Worm (Caenorhabditis elegans) whole organism, L3 larva: ENCODE measurements around the gene spr-2.

Source experiments
- ZK546.5 ChIP-seq: sonication (generic microtip); optimal IDR thresholded peaks from 2 replicates; lab custom pipeline; 2017; ENCODE audit warnings: missing biosample characterization, missing genetic modification characterization
- aly-2 ChIP-seq: fragments of 150-350 bp; optimal IDR thresholded peaks from 2 replicates; lab custom pipeline; 2014; ENCODE audit warnings: missing biosample characterization, missing genetic modification characterization
- ama-1 ChIP-seq: fragments of 150-350 bp; optimal IDR thresholded peaks from 2 replicates; lab custom pipeline; 2018
- ceh-16 ChIP-seq: sonication (generic microtip); optimal IDR thresholded peaks from 2 replicates; lab custom pipeline; 2017; ENCODE audit warnings: missing biosample characterization, missing genetic modification characterization
- ceh-28 ChIP-seq: fragments of 150-350 bp; optimal IDR thresholded peaks from 2 replicates; lab custom pipeline; 2014; ENCODE audit warnings: missing biosample characterization, missing genetic modification reagents, missing genetic modification characterization
- ceh-82 ChIP-seq: fragments of 150-350 bp; optimal IDR thresholded peaks from 2 replicates; lab custom pipeline; 2014; ENCODE audit warnings: missing biosample characterization, missing genetic modification characterization
- ceh-9 ChIP-seq: sonication (generic microtip); optimal IDR thresholded peaks from 2 replicates; lab custom pipeline; 2018; ENCODE audit warnings: missing biosample characterization, missing genetic modification characterization
- egl-27 ChIP-seq: sonication (generic microtip); optimal IDR thresholded peaks from 4 replicates; lab custom pipeline; 2017; ENCODE audit warnings: missing biosample characterization, missing genetic modification reagents, missing genetic modification characterization
- elt-1 ChIP-seq: fragments of 150-350 bp; optimal IDR thresholded peaks from 2 replicates; lab custom pipeline; 2014; ENCODE audit warnings: missing biosample characterization, missing genetic modification characterization
- elt-2 ChIP-seq: sonication (generic microtip); optimal IDR thresholded peaks from 2 replicates; lab custom pipeline; 2016; ENCODE audit warnings: missing genetic modification reagents, mild to moderate bottlenecking, missing genetic modification characterization, missing compliant biosample characterization
- elt-3 ChIP-seq, 3 experiments: fragments of 150-350 bp in 1 of 3; sonication (generic microtip) in 2 of 3; optimal IDR thresholded peaks; 2 replicates in 2 of 3; 4 replicates in 1 of 3; lab custom pipeline; 2014 to 2017; ENCODE audit warnings: missing biosample characterization in 3 of 3, missing genetic modification characterization in 3 of 3
- eor-1 ChIP-seq, 2 experiments: fragments of 150-350 bp; optimal IDR thresholded peaks; 2 replicates each; lab custom pipeline; 2014 to 2018; ENCODE audit warnings: missing biosample characterization in 2 of 2, missing genetic modification characterization in 2 of 2
- fkh-10 ChIP-seq: sonication (generic microtip); optimal IDR thresholded peaks from 2 replicates; lab custom pipeline; 2017; ENCODE audit warnings: missing biosample characterization, missing genetic modification reagents, missing genetic modification characterization
- fkh-2 ChIP-seq: fragments of 150-350 bp; optimal IDR thresholded peaks from 2 replicates; lab custom pipeline; 2014; ENCODE audit warnings: missing biosample characterization, missing genetic modification reagents, missing genetic modification characterization
- fos-1 ChIP-seq: fragments of 150-350 bp; optimal IDR thresholded peaks from 2 replicates; lab custom pipeline; 2014; ENCODE audit warnings: missing biosample characterization, missing genetic modification characterization
- hmg-11 ChIP-seq: sonication (generic microtip); optimal IDR thresholded peaks from 2 replicates; lab custom pipeline; 2016; ENCODE audit warnings: missing genetic modification characterization, missing compliant biosample characterization
- jun-1 ChIP-seq: fragments of 150-350 bp; optimal IDR thresholded peaks from 2 replicates; lab custom pipeline; 2014; ENCODE audit warnings: missing biosample characterization, missing genetic modification reagents, missing genetic modification characterization
- lin-15B ChIP-seq: fragments of 150-350 bp; optimal IDR thresholded peaks from 2 replicates; lab custom pipeline; 2014; ENCODE audit warnings: missing biosample characterization, missing genetic modification characterization
- lin-39 ChIP-seq: fragments of 150-350 bp; optimal IDR thresholded peaks from 2 replicates; lab custom pipeline; 2018; ENCODE audit warnings: missing biosample characterization, missing genetic modification reagents, missing genetic modification characterization
- lsy-12 ChIP-seq: sonication (generic microtip); optimal IDR thresholded peaks from 2 replicates; lab custom pipeline; 2016; ENCODE audit warnings: mild to moderate bottlenecking, missing genetic modification characterization, missing compliant biosample characterization
- mdl-1 ChIP-seq: fragments of 150-350 bp; optimal IDR thresholded peaks from 2 replicates; lab custom pipeline; 2014; ENCODE audit warnings: missing biosample characterization, missing genetic modification characterization
- mml-1 ChIP-seq: fragments of 150-350 bp; sonication (generic microtip); optimal IDR thresholded peaks from 3 replicates; lab custom pipeline; 2014; ENCODE audit warnings: missing biosample characterization, missing genetic modification characterization
- nfya-1 ChIP-seq: sonication (generic microtip); optimal IDR thresholded peaks from 2 replicates; lab custom pipeline; 2017; ENCODE audit warnings: missing genetic modification characterization, mild to moderate bottlenecking, missing compliant biosample characterization, antibody characterized with exemption, moderate library complexity; ENCODE audit not compliant: insufficient read depth
- nhr-11 ChIP-seq: fragments of 150-350 bp; optimal IDR thresholded peaks from 2 replicates; lab custom pipeline; 2014; ENCODE audit warnings: missing biosample characterization, missing genetic modification characterization
- nhr-12 ChIP-seq: fragments of 150-350 bp; optimal IDR thresholded peaks from 2 replicates; lab custom pipeline; 2014; ENCODE audit warnings: missing biosample characterization, missing genetic modification characterization
- nhr-23 ChIP-seq: fragments of 150-350 bp; optimal IDR thresholded peaks from 2 replicates; lab custom pipeline; 2014; ENCODE audit warnings: missing biosample characterization, missing genetic modification reagents, missing genetic modification characterization
- nhr-237 ChIP-seq: fragments of 150-350 bp; optimal IDR thresholded peaks from 2 replicates; lab custom pipeline; 2014; ENCODE audit warnings: missing biosample characterization, missing genetic modification characterization
- nhr-25 ChIP-seq: sonication (generic microtip); optimal IDR thresholded peaks from 2 replicates; lab custom pipeline; 2017; ENCODE audit warnings: missing biosample characterization, missing genetic modification characterization
- nhr-76 ChIP-seq: fragments of 150-350 bp; sonication (generic microtip); optimal IDR thresholded peaks from 5 replicates; lab custom pipeline; 2014; ENCODE audit warnings: missing biosample characterization, missing genetic modification characterization
- nhr-77 ChIP-seq: fragments of 150-350 bp; optimal IDR thresholded peaks from 2 replicates; lab custom pipeline; 2014; ENCODE audit warnings: missing biosample characterization, missing genetic modification characterization
- pha-4 ChIP-seq: fragments of 150-350 bp; optimal IDR thresholded peaks from 2 replicates; lab custom pipeline; 2014; ENCODE audit warnings: missing biosample characterization, missing genetic modification reagents, missing genetic modification characterization
- pqm-1 ChIP-seq: fragments of 150-350 bp; optimal IDR thresholded peaks from 2 replicates; lab custom pipeline; 2017; ENCODE audit warnings: missing biosample characterization, missing genetic modification characterization, inconsistent platforms
- sea-2 ChIP-seq: fragments of 150-350 bp; sonication (generic microtip); optimal IDR thresholded peaks from 4 replicates; lab custom pipeline; 2014; ENCODE audit warnings: missing biosample characterization, missing genetic modification reagents, missing genetic modification characterization
- skn-1 ChIP-seq: fragments of 150-350 bp; optimal IDR thresholded peaks from 2 replicates; lab custom pipeline; 2014; ENCODE audit warnings: missing biosample characterization, missing genetic modification characterization
- snpc-4 ChIP-seq: fragments of 150-350 bp; optimal IDR thresholded peaks from 2 replicates; lab custom pipeline; 2014; ENCODE audit warnings: missing biosample characterization, missing genetic modification characterization
- tbx-2 ChIP-seq: sonication (generic microtip); optimal IDR thresholded peaks from 2 replicates; lab custom pipeline; 2016; ENCODE audit warnings: mild to moderate bottlenecking, missing genetic modification characterization, missing compliant biosample characterization
- unc-39 ChIP-seq: sonication (generic microtip); optimal IDR thresholded peaks from 4 replicates; lab custom pipeline; 2017; ENCODE audit warnings: missing biosample characterization, missing genetic modification characterization
- unc-62 ChIP-seq: fragments of 150-350 bp; sonication (generic microtip); optimal IDR thresholded peaks from 4 replicates; lab custom pipeline; 2014; ENCODE audit warnings: missing biosample characterization, missing genetic modification reagents, missing genetic modification characterization
- zag-1 ChIP-seq: fragments of 150-350 bp; optimal IDR thresholded peaks from 2 replicates; lab custom pipeline; 2014; ENCODE audit warnings: missing biosample characterization, missing genetic modification characterization
- ztf-11 ChIP-seq: fragments of 150-350 bp; optimal IDR thresholded peaks from 2 replicates; lab custom pipeline; 2014; ENCODE audit warnings: missing biosample characterization, missing genetic modification characterization
- ztf-4 ChIP-seq: fragments of 150-350 bp; optimal IDR thresholded peaks from 2 replicates; lab custom pipeline; 2014; ENCODE audit warnings: missing biosample characterization, missing genetic modification characterization

The spr-2 gene

DNA sequence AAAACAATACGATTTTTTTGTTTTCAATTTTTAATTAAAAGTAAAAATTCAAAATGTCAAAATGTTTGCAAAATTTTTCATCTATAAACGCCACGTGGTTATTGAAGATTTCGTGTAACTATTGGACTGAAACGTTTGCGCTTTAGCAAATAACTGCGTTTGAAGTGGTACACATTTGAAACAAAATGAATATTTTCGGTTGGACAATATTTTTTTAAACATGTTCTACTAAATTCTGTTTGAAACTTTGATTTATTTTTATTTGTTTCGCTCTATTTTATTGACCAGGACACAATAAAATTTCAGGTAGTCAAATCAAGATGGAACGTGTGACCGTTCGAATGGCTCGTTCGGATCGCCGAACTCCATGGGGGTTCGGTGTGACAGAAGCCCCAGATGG is 39.1 kb upstream of the spr-2 start, which contains the start of gene alp-1:
TSS of gene alp-1 (plus strand) at position 301 of the 400 bp plus-strand sequence.
- TF ChIP-seq elt-2 (tag; lab: Kevin White, UChicago): no peak
- no peak for TF ChIP-seq unc-62 (GFP tag; lab: Kevin White, UChicago)
- no peak for TF ChIP-seq ceh-9 (tag; lab: Kevin White, UChicago)
- TF ChIP-seq fkh-10 (GFP tag; lab: Kevin White, UChicago): no peak

DNA sequence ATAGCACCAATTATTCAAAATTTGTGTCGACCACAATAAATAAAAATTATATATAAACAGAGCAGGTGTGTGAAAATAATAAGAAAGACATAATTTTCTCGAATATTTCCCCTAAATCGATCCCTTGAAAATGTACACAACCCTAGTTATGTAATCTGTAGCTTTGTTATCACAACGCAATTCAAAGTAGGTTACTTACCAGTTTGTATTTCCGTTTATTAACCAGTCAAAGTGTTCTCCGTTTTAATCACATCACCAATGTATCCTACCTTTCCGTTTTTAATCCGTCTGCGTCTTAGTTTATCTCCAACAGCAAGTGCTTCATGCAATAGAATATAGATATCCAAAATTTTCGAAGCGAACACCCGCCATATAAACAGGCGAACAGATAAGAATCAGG is 38.0 kb upstream of the spr-2 start:
- TF ChIP-seq hmg-11 (tag; lab: Kevin White, UChicago): no peak
- TF ChIP-seq mml-1: no peak
- TF ChIP-seq ZK546.5 (tag; lab: Kevin White, UChicago): no peak
- TF ChIP-seq ceh-9 (tag; lab: Kevin White, UChicago): no peak
- TF ChIP-seq nhr-11 (tag; lab: Kevin White, UChicago): no peak
- TF ChIP-seq elt-1 (tag; lab: Kevin White, UChicago): no peak
- TF ChIP-seq ztf-11 (tag; lab: Kevin White, UChicago): no peak
- no peak for TF ChIP-seq nhr-237 (tag; lab: Kevin White, UChicago)
- no peak for TF ChIP-seq zag-1
- no peak for TF ChIP-seq mdl-1 (tag; lab: Kevin White, UChicago)
- TF ChIP-seq, all 47 proteins: peak for 0

ce11 chrIV:8855963-8856362 is 35.3 kb upstream of the spr-2 start, which contains the start of gene T11B7.5:
T11B7.5 (minus strand) TSS chrIV:8856063.
- TF ChIP-seq fos-1 (tag; lab: Kevin White, UChicago) (no peak), ztf-11 (tag; lab: Kevin White, UChicago) (no peak), ZK546.5 (tag; lab: Kevin White, UChicago) (no peak), aly-2 (tag; lab: Kevin White, UChicago) (no peak), nhr-25 (tag; lab: Kevin White, UChicago) (no peak), ceh-9 (tag; lab: Kevin White, UChicago) (no peak)

DNA sequence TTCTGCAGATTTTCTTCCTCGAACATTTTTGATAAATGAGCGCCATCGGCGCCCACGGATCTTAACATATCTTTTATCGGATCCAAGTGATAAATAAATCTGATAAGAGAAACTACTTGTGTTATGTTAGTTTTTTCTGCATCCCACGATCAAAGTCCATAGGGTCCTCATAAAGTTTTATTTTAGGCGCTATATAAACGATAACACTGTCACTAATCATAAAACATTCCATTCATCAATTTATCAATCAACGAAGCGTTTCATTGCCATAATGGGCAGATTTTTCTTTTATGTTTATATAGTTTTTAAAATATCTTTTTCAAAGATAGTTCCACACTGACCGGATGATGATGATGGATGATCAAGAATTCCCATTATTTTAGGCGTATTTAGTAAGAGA is 26.6 kb upstream of the spr-2 start:
- TF ChIP-seq ztf-4 (tag; lab: Kevin White, UChicago) (no peak), nhr-23 (peak; percentile 13), mdl-1 (tag; lab: Kevin White, UChicago) (no peak)

- no peak for TF ChIP-seq egl-27 (tag; lab: Kevin White, UChicago)
- TF ChIP-seq mdl-1 (tag; lab: Kevin White, UChicago): no peak
- TF ChIP-seq elt-2 (tag; lab: Kevin White, UChicago): peak; percentile 67
- TF ChIP-seq pha-4 (tag; lab: Kevin White, UChicago): peak; percentile 44
Measured at ce11 chrIV:8865343-8865742, 25.9 kb upstream of the spr-2 start, which contains the start of gene C09G9.1. C09G9.1 (minus strand) TSS chrIV:8865485.

DNA sequence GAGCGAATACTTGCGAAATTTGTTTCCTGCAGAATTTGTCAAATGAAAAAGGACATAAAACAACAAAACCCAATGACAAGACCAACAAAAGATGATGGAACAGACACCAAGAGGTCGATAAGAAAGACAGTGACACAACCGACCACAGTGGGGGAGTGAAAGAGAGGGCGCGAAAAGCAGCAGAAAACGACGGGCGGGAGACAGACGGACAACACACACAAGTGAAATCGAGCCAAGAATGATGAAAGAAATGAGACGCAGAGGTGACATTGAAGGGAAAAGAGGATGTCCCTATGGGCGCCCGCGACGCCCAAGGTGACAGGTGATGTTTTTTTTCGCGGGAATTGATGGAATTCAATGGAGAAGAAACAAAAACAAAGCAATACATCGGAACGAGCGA is 25.2 kb upstream of the spr-2 start:
- TF ChIP-seq nfya-1 (tag; lab: Kevin White, UChicago) (peak; percentile 53), unc-39 (tag; lab: Kevin White, UChicago) (no peak), nhr-237 (tag; lab: Kevin White, UChicago) (no peak), nhr-77 (tag; lab: Kevin White, UChicago) (no peak), hmg-11 (tag; lab: Kevin White, UChicago) (peak; percentile 39), nhr-11 (tag; lab: Kevin White, UChicago) (no peak), ZK546.5 (tag; lab: Kevin White, UChicago) (no peak), ceh-28 (tag; lab: Kevin White, UChicago) (no peak), ceh-82 (tag; lab: Kevin White, UChicago) (no peak), lin-39 (tag; lab: Kevin White, UChicago) (peak; percentile 49), unc-62 (GFP tag; lab: Kevin White, UChicago) (peak; percentile 84), sea-2 (GFP tag; lab: Kevin White, UChicago) (no peak), aly-2 (tag; lab: Kevin White, UChicago) (no peak), elt-2 (tag; lab: Kevin White, UChicago) (peak; percentile 83), nhr-23 (peak; percentile 49), nhr-12 (tag; lab: Kevin White, UChicago) (no peak), tbx-2 (tag; lab: Kevin White, UChicago) (no peak), zag-1 (no peak), pha-4 (tag; lab: Kevin White, UChicago) (peak; percentile 81), pqm-1 (tag; lab: Kevin White, UChicago) (peak; percentile 27), ztf-11 (tag; lab: Kevin White, UChicago) (no peak), nhr-76 (tag; lab: Kevin White, UChicago) (no peak), eor-1 (tag; optimal IDR thresholded peaks at IDR 0.05; lab: Kevin White, UChicago) (no peak), lin-15B (tag; lab: Kevin White, UChicago) (peak; percentile 21), ceh-9 (tag; lab: Kevin White, UChicago) (no peak), elt-3 (tag; optimal IDR thresholded peaks at IDR 0.05; lab: Kevin White, UChicago) (no peak), ceh-16 (tag; lab: Kevin White, UChicago) (no peak), mdl-1 (tag; lab: Kevin White, UChicago) (peak; percentile 4), snpc-4 (tag; lab: Kevin White, UChicago) (peak; percentile 50), fkh-2 (no peak), skn-1 (tag; lab: Kevin White, UChicago) (no peak), ama-1 (lab: Kevin White, UChicago) (peak; percentile 57), lsy-12 (tag; lab: Kevin White, UChicago) (peak; percentile 23), jun-1 (tag; lab: Kevin White, UChicago) (peak; percentile 16)
